Fruit fly (Drosophila melanogaster) whole organism, embryonic: ENCODE data around the gene Rgl.

Experiments used
- ATbp ChIP-seq: fragments of 200-800 bp; sonication (Bioruptor generic); optimal IDR thresholded peaks from 2 replicates; lab custom pipeline; 2017; ENCODE audit warnings: missing biosample characterization, mild to moderate bottlenecking, missing genetic modification characterization, missing genetic modification reagents
- B-H1 ChIP-seq: fragments of 200-800 bp; sonication (Bioruptor generic); IDR thresholded peaks from 3 replicates; pipeline ENCODE4 v1.3.6; 2022; ENCODE audit warnings: missing biosample characterization, missing genetic modification characterization
- Bdp1 ChIP-seq: fragments of 200-800 bp; sonication (Bioruptor generic); optimal IDR thresholded peaks from 3 replicates; lab custom pipeline; 2016; ENCODE audit warnings: missing biosample characterization, missing genetic modification characterization
- CG10543 ChIP-seq: fragments of 200-800 bp; sonication (Bioruptor generic); optimal IDR thresholded peaks from 3 replicates; lab custom pipeline; 2017; ENCODE audit warnings: missing biosample characterization, mild to moderate bottlenecking, missing genetic modification characterization, moderate library complexity
- CG11504 ChIP-seq: fragments of 200-800 bp; sonication (Bioruptor generic); optimal IDR thresholded peaks from 3 replicates; lab custom pipeline; 2019; ENCODE audit warnings: missing biosample characterization, mild to moderate bottlenecking, missing genetic modification characterization, moderate library complexity
- CG11695 ChIP-seq: fragments of 200-800 bp; sonication (Bioruptor generic); IDR thresholded peaks from 3 replicates; pipeline ENCODE4 v1.3.6; 2022; ENCODE audit warnings: missing biosample characterization, missing genetic modification characterization
- CG12071 ChIP-seq: fragments of 200-800 bp; sonication (Bioruptor generic); optimal IDR thresholded peaks from 3 replicates; lab custom pipeline; 2018; ENCODE audit warnings: missing biosample characterization, mild to moderate bottlenecking, missing genetic modification characterization
- CG14441 ChIP-seq: fragments of 200-800 bp; sonication (Bioruptor generic); IDR thresholded peaks from 2 replicates; pipeline ENCODE4 v1.3.6; 2022; ENCODE audit warnings: missing biosample characterization, missing genetic modification characterization
- CG15073 ChIP-seq: fragments of 200-800 bp; sonication (Bioruptor generic); optimal IDR thresholded peaks from 2 replicates; lab custom pipeline; 2016; ENCODE audit warnings: missing biosample characterization, missing genetic modification characterization
- CG18262 ChIP-seq: fragments of 200-800 bp; optimal IDR thresholded peaks from 3 replicates; lab custom pipeline; 2019; ENCODE audit warnings: missing biosample characterization, mild to moderate bottlenecking, missing genetic modification characterization, moderate library complexity
- CG2199 ChIP-seq: fragments of 200-800 bp; sonication (Bioruptor generic); IDR thresholded peaks from 3 replicates; pipeline ENCODE4 v1.3.6; 2022; ENCODE audit warnings: missing biosample characterization, missing genetic modification characterization
- CG3995 ChIP-seq: fragments of 200-800 bp; sonication (Bioruptor generic); optimal IDR thresholded peaks from 3 replicates; lab custom pipeline; 2016; ENCODE audit warnings: missing biosample characterization, missing genetic modification characterization
- CG4707 ChIP-seq: fragments of 200-800 bp; sonication (Bioruptor generic); optimal IDR thresholded peaks from 2 replicates; lab custom pipeline; 2018; ENCODE audit warnings: missing biosample characterization, mild to moderate bottlenecking, missing genetic modification characterization, moderate library complexity
- CG4730 ChIP-seq: fragments of 200-800 bp; sonication (Bioruptor generic); IDR thresholded peaks from 2 replicates; pipeline ENCODE4 v1.3.6; 2022; ENCODE audit warnings: missing biosample characterization, missing genetic modification characterization
- CG6254 ChIP-seq: fragments of 200-800 bp; sonication (Bioruptor generic); optimal IDR thresholded peaks from 3 replicates; lab custom pipeline; 2017; ENCODE audit warnings: mild to moderate bottlenecking, missing biosample characterization, missing genetic modification reagents, missing genetic modification characterization
- CG6683 ChIP-seq: fragments of 200-800 bp; sonication (Bioruptor generic); optimal IDR thresholded peaks from 2 replicates; lab custom pipeline; 2017; ENCODE audit warnings: missing biosample characterization, mild to moderate bottlenecking, missing genetic modification characterization, missing genetic modification reagents
- CG7271 ChIP-seq: fragments of 200-800 bp; sonication (Bioruptor generic); optimal IDR thresholded peaks from 2 replicates; lab custom pipeline; 2018; ENCODE audit warnings: missing biosample characterization, mild to moderate bottlenecking, missing genetic modification characterization, moderate library complexity
- CG7839 ChIP-seq: fragments of 200-800 bp; sonication (Bioruptor generic); optimal IDR thresholded peaks from 3 replicates; lab custom pipeline; 2018; ENCODE audit warnings: missing biosample characterization, mild to moderate bottlenecking, missing genetic modification characterization, moderate library complexity
- CHES-1-like ChIP-seq: fragments of 200-800 bp; sonication (Bioruptor generic); optimal IDR thresholded peaks from 2 replicates; lab custom pipeline; 2016; ENCODE audit warnings: missing biosample characterization, missing genetic modification characterization
- CTCF ChIP-seq: fragments of 200-800 bp; sonication (Bioruptor generic); optimal IDR thresholded peaks from 2 replicates; lab custom pipeline; 2017; ENCODE audit warnings: missing biosample characterization, mild to moderate bottlenecking, missing genetic modification characterization, moderate library complexity
- Chrac-16 ChIP-seq: fragments of 200-800 bp; sonication (Bioruptor generic); optimal IDR thresholded peaks from 3 replicates; lab custom pipeline; 2016; ENCODE audit warnings: missing biosample characterization, missing genetic modification characterization
- CoRest ChIP-seq: fragments of 200-800 bp; sonication (Bioruptor generic); optimal IDR thresholded peaks from 3 replicates; lab custom pipeline; 2018; ENCODE audit warnings: missing biosample characterization, mild to moderate bottlenecking, missing genetic modification characterization, moderate library complexity
- D19A ChIP-seq: fragments of 200-800 bp; optimal IDR thresholded peaks from 3 replicates; lab custom pipeline; 2019; ENCODE audit warnings: missing biosample characterization, mild to moderate bottlenecking, missing genetic modification characterization, moderate library complexity
- Dip3 ChIP-seq: fragments of 200-800 bp; sonication (Bioruptor generic); optimal IDR thresholded peaks from 3 replicates; lab custom pipeline; 2016; ENCODE audit warnings: missing biosample characterization, missing genetic modification characterization
- Dll ChIP-seq: fragments of 200-800 bp; sonication (Bioruptor generic); IDR thresholded peaks from 4 replicates; pipeline ENCODE4 v1.3.6; 2022; ENCODE audit warnings: missing biosample characterization, missing genetic modification characterization; ENCODE audit not compliant: partially characterized antibody
- Ets97D ChIP-seq: fragments of 200-800 bp; sonication (Bioruptor generic); optimal IDR thresholded peaks from 3 replicates; lab custom pipeline; 2016; ENCODE audit warnings: missing biosample characterization, missing genetic modification characterization
- Fer3 ChIP-seq: fragments of 200-800 bp; sonication (Bioruptor generic); optimal IDR thresholded peaks from 2 replicates; lab custom pipeline; 2018; ENCODE audit warnings: missing biosample characterization, mild to moderate bottlenecking, missing genetic modification characterization, moderate library complexity
- HLH3B ChIP-seq: fragments of 200-800 bp; sonication (Bioruptor generic); IDR thresholded peaks from 2 replicates; pipeline ENCODE4 v1.3.6; 2022; ENCODE audit warnings: missing biosample characterization, missing genetic modification characterization
- Kr ChIP-seq: fragments of 200-800 bp; sonication (Bioruptor generic); optimal IDR thresholded peaks from 2 replicates; lab custom pipeline; 2017; ENCODE audit warnings: missing biosample characterization, mild to moderate bottlenecking, missing genetic modification characterization
- Stat92E ChIP-seq, 3 experiments: fragments of >200 bp in 2 of 3; fragments of 200-800 bp in 1 of 3; sonication (Bioruptor generic) in 1 of 3; optimal IDR thresholded peaks; 2 replicates each; lab custom pipeline; 2017 to 2019; ENCODE audit warnings: missing biosample characterization in 3 of 3, missing genetic modification characterization in 3 of 3, mild to moderate bottlenecking in 1 of 3, moderate library complexity in 1 of 3
- ab ChIP-seq: fragments of 200-800 bp; sonication (Bioruptor generic); optimal IDR thresholded peaks from 2 replicates; lab custom pipeline; 2016; ENCODE audit warnings: missing biosample characterization, missing genetic modification characterization
- caup ChIP-seq: fragments of 200-800 bp; sonication (Bioruptor generic); optimal IDR thresholded peaks from 3 replicates; lab custom pipeline; 2017; ENCODE audit warnings: missing biosample characterization, mild to moderate bottlenecking, missing genetic modification characterization, moderate library complexity; ENCODE audit not compliant: severe bottlenecking
- chif ChIP-seq, 2 experiments: fragments of 200-800 bp; sonication (Bioruptor generic); optimal IDR thresholded peaks; 3 replicates each; lab custom pipeline; 2016; ENCODE audit warnings: missing biosample characterization in 2 of 2, missing genetic modification characterization in 2 of 2
- chinmo ChIP-seq: fragments of 200-800 bp; sonication (Bioruptor generic); IDR thresholded peaks from 4 replicates; pipeline ENCODE4 v1.3.6; 2022; ENCODE audit warnings: missing biosample characterization, missing genetic modification characterization; ENCODE audit not compliant: partially characterized antibody
- crol ChIP-seq: fragments of 200-800 bp; sonication (Bioruptor generic); IDR thresholded peaks from 2 replicates; pipeline ENCODE4 v1.3.6; 2022; ENCODE audit warnings: missing biosample characterization, missing genetic modification characterization
- eve ChIP-seq, 2 experiments: fragments of >200 bp; optimal IDR thresholded peaks; 2 replicates each; lab custom pipeline; 2017; ENCODE audit warnings: missing biosample characterization in 2 of 2, missing genetic modification characterization in 2 of 2
- gem ChIP-seq: fragments of 200-800 bp; sonication (Bioruptor generic); optimal IDR thresholded peaks from 2 replicates; lab custom pipeline; 2019; ENCODE audit warnings: missing biosample characterization, mild to moderate bottlenecking, missing genetic modification characterization, moderate library complexity
- insv ChIP-seq, 2 experiments: fragments of 200-800 bp; sonication (Bioruptor generic); optimal IDR thresholded peaks; 3 replicates each; lab custom pipeline; 2016 to 2018; ENCODE audit warnings: missing biosample characterization in 2 of 2, missing genetic modification characterization in 2 of 2
- luna ChIP-seq: fragments of 200-800 bp; sonication (Bioruptor generic); optimal IDR thresholded peaks from 2 replicates; lab custom pipeline; 2016; ENCODE audit warnings: missing biosample characterization, missing genetic modification characterization
- nmo ChIP-seq: fragments of 200-800 bp; sonication (Bioruptor generic); optimal IDR thresholded peaks from 2 replicates; lab custom pipeline; 2018; ENCODE audit warnings: missing biosample characterization, mild to moderate bottlenecking, missing genetic modification characterization, moderate library complexity
- org-1 ChIP-seq: fragments of 200-800 bp; sonication (Bioruptor generic); optimal IDR thresholded peaks from 2 replicates; lab custom pipeline; 2017; ENCODE audit warnings: missing biosample characterization, missing genetic modification characterization
- sc ChIP-seq, 3 experiments: fragments of >200 bp in 2 of 3; fragments of 200-800 bp in 1 of 3; sonication (Bioruptor generic) in 1 of 3; optimal IDR thresholded peaks; 2 replicates in 2 of 3; 3 replicates in 1 of 3; lab custom pipeline; 2017; ENCODE audit warnings: mild to moderate bottlenecking in 1 of 3, missing biosample characterization in 1 of 3, missing genetic modification characterization in 1 of 3, missing genetic modification reagents in 1 of 3
- sim ChIP-seq: fragments of 200-800 bp; sonication (Bioruptor generic); IDR thresholded peaks from 2 replicates; pipeline ENCODE4 v1.3.6; 2022; ENCODE audit warnings: missing biosample characterization, missing genetic modification characterization
- sisA ChIP-seq: fragments of 200-800 bp; sonication (Bioruptor generic); IDR thresholded peaks from 2 replicates; pipeline ENCODE4 v1.3.6; 2022; ENCODE audit warnings: missing biosample characterization, missing genetic modification characterization
- sna ChIP-seq: fragments of 200-800 bp; sonication (Bioruptor generic); IDR thresholded peaks from 2 replicates; pipeline ENCODE4 v1.3.6; 2022; ENCODE audit warnings: missing biosample characterization, missing genetic modification characterization; ENCODE audit not compliant: partially characterized antibody
- so ChIP-seq: fragments of 200-800 bp; sonication (Bioruptor generic); IDR thresholded peaks from 3 replicates; pipeline ENCODE4 v1.3.6; 2022; ENCODE audit warnings: missing biosample characterization, missing genetic modification characterization
- tgo ChIP-seq: fragments of 200-800 bp; sonication (Bioruptor generic); IDR thresholded peaks from 3 replicates; pipeline ENCODE4 v1.3.6; 2022; ENCODE audit warnings: missing biosample characterization, missing genetic modification characterization
- tup ChIP-seq: fragments of 200-800 bp; sonication (Bioruptor generic); optimal IDR thresholded peaks from 2 replicates; lab custom pipeline; 2016; ENCODE audit warnings: missing biosample characterization, mild to moderate bottlenecking, missing genetic modification characterization, moderate library complexity
- unpg ChIP-seq: fragments of 200-800 bp; sonication (Bioruptor generic); optimal IDR thresholded peaks from 3 replicates; lab custom pipeline; 2018; ENCODE audit warnings: missing biosample characterization, mild to moderate bottlenecking, missing genetic modification characterization, moderate library complexity

Gene Rgl

dm6 chr3L:13917589-13918198 is 7.4 kb downstream of the Rgl start (continued):
- TF ChIP-seq CG7839 (tag; lab: Kevin White, UChicago) (peak; percentile 47), D19A (tag; lab: Kevin White, UChicago) (no peak), chinmo (GFP tag; lab: Robert Waterston, UW) (no peak), crol (GFP tag; lab: Robert Waterston, UW) (no peak), ATbp (GFP tag; lab: Kevin White, UChicago) (peak; percentile 53), CG11504 (tag; lab: Kevin White, UChicago) (peak; percentile 77), CG14441 (GFP tag; lab: Robert Waterston, UW) (peak; percentile 35; the same call in 1 of the 2 replicates), CG2199 (GFP tag; lab: Robert Waterston, UW) (0 out of 3 replicates have a peak, but pooled peaks have one; percentile 23), Stat92E (GFP tag; optimal IDR thresholded peaks at IDR 0.05; lab: Kevin White, UChicago) (no peak), Chrac-16 (no peak), CG18262 (peak; percentile 19), B-H1 (GFP tag; lab: Robert Waterston, UW) (no peak), Dip3 (no peak), CG15073 (GFP tag; lab: Kevin White, UChicago) (no peak), tgo (GFP tag; lab: Robert Waterston, UW) (no peak), unpg (GFP tag; lab: Kevin White, UChicago) (peak; percentile 40), Ets97D (no peak), chif (GFP tag; optimal IDR thresholded peaks at IDR 0.05; lab: Kevin White, UChicago) (peak in 1 of 2 experiments; percentile 6), CG12071 (GFP tag; lab: Kevin White, UChicago) (no peak), sim (GFP tag; lab: Robert Waterston, UW) (no peak), CG4707 (no peak), luna (GFP tag; lab: Kevin White, UChicago) (no peak), CHES-1-like (GFP tag; lab: Kevin White, UChicago) (no peak), so (GFP tag; lab: Robert Waterston, UW) (peak; percentile 12; the same call in 1 of the 3 replicates), tup (GFP tag; lab: Kevin White, UChicago) (no peak), eve (GFP tag; optimal IDR thresholded peaks at IDR 0.05; lab: Kevin White, UChicago) (peak in 1 of 2 experiments; percentile 65), ab (no peak), caup (no peak), Bdp1 (GFP tag; lab: Kevin White, UChicago) (no peak), sc (optimal IDR thresholded peaks at IDR 0.05; lab: Kevin White, UChicago) (no peak), sc (GFP tag; optimal IDR thresholded peaks at IDR 0.05; lab: Kevin White, UChicago) (no peak), gem (peak; percentile 67), nmo (peak; percentile 78), CG7271 (tag; lab: Kevin White, UChicago) (no peak), CG6683 (GFP tag; lab: Kevin White, UChicago) (no peak), sisA (GFP tag; lab: Robert Waterston, UW) (peak; percentile 48; the same call in 1 of the 2 replicates), CG11695 (0 out of 3 replicates have a peak, but pooled peaks have one; percentile 8), Fer3 (tag; lab: Kevin White, UChicago) (peak; percentile 12), HLH3B (GFP tag; lab: Robert Waterston, UW) (peak; percentile 44), sna (no peak), CG10543 (GFP tag; lab: Kevin White, UChicago) (no peak), org-1 (peak; percentile 52), CoRest (tag; lab: Kevin White, UChicago) (peak; percentile 19), insv (GFP tag; optimal IDR thresholded peaks at IDR 0.05; lab: Kevin White, UChicago) (no peak), CG6254 (GFP tag; lab: Kevin White, UChicago) (no peak), Dll (GFP tag; lab: Robert Waterston, UW) (no peak), CG4730 (GFP tag; lab: Robert Waterston, UW) (0 out of 2 replicates have a peak, but pooled peaks have one; percentile 9), CG3995 (GFP tag; lab: Kevin White, UChicago) (no peak), CTCF (GFP tag; lab: Kevin White, UChicago) (no peak), Kr (GFP tag; lab: Kevin White, UChicago) (no peak)
